Worm (Caenorhabditis elegans): ENCODE measurements around the gene bgnt-1.2.

DNA sequence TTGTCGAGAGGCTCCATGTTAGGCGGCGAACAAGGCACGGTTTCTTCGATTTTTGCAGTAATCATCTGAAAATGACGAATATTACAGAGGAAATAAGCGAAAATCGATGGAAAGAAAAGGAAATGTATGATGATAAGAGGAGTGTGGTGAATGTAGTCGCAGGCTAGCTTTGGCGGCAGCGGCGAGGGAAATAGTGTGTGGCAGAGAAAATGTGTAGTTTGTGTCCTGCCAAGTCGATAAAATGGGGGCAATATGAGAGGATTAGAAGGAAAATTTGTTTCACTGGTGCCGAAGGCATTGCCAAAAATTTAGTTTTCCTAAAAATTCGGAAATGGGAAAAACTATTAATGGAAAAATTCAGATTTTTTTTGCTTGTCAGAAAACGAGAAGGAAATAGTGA, 51.7 kb downstream of the bgnt-1.2 start, which contains the start of gene nhr-86:
- no peak for TF ChIP-seq lin-13 (tag; optimal IDR thresholded peaks at IDR 0.05)
- TF ChIP-seq unc-39 (tag; optimal IDR thresholded peaks at IDR 0.05) = no peak
- peak; percentile 31 for TF ChIP-seq nhr-2 (tag; optimal IDR thresholded peaks at IDR 0.05)
